Worm (Caenorhabditis elegans): ENCODE measurements around the gene T24D5.2.

- TF ChIP-seq dao-5 (tag; optimal IDR thresholded peaks at IDR 0.05) (no peak), W03F9.2 (tag; optimal IDR thresholded peaks at IDR 0.05) (no peak)
Observed at ce11 chrX:12579774-12580173, 6.5 kb downstream of the T24D5.2 start, which contains the start of gene T24D5.3.

Data from whole organism, L4/young adult.